Worm (Caenorhabditis elegans) whole organism, L4 larva: ENCODE results near the gene ZC190.5.

Experiments used
- ama-1 ChIP-seq: fragments of 150-350 bp; optimal IDR thresholded peaks from 2 replicates; lab custom pipeline; 2014; ENCODE audit warnings: inconsistent platforms, mixed read lengths
- jun-1 ChIP-seq: fragments of 150-350 bp; optimal IDR thresholded peaks from 2 replicates; lab custom pipeline; 2014; ENCODE audit warnings: missing biosample characterization, missing genetic modification reagents, missing genetic modification characterization
- mxl-2 ChIP-seq: fragments of 200-800 bp; sonication (Bioruptor generic); conservative IDR thresholded peaks from 2 replicates; pipeline ENCODE4 v1.3.6; 2022; ENCODE audit warnings: missing genetic modification reagents, missing genetic modification characterization, missing compliant biosample characterization
- nhr-102 ChIP-seq: sonication (generic microtip); optimal IDR thresholded peaks from 2 replicates; lab custom pipeline; 2016; ENCODE audit warnings: mild to moderate bottlenecking, missing genetic modification characterization, moderate library complexity, missing compliant biosample characterization
- nhr-237 ChIP-seq: sonication (generic microtip); optimal IDR thresholded peaks from 2 replicates; lab custom pipeline; 2017; ENCODE audit warnings: missing biosample characterization, missing genetic modification characterization
- sdz-12 ChIP-seq: fragments of 200-800 bp; sonication (Bioruptor generic); optimal IDR thresholded peaks from 2 replicates; lab custom pipeline; 2018; ENCODE audit warnings: mild to moderate bottlenecking, missing genetic modification characterization, missing compliant biosample characterization
- ztf-11 ChIP-seq: fragments of 150-350 bp; optimal IDR thresholded peaks from 2 replicates; lab custom pipeline; 2014; ENCODE audit warnings: missing biosample characterization, missing genetic modification characterization

- TF ChIP-seq mxl-2 (GFP tag; lab: Robert Waterston, UW) (no peak), nhr-237 (tag; lab: Kevin White, UChicago) (no peak), ama-1 (lab: Kevin White, UChicago) (no peak), sdz-12 (GFP tag; lab: Kevin White, UChicago) (no peak), jun-1 (tag; lab: Kevin White, UChicago) (no peak), nhr-102 (tag; lab: Kevin White, UChicago) (no peak), ztf-11 (tag; lab: Kevin White, UChicago) (no peak)
Observed at ce11 chrV:8677193-8677592, 3.8 kb upstream of the ZC190.5 start, which contains the start of gene ZC190.6.
